Worm (Caenorhabditis elegans) whole organism, L2 larva: ENCODE measurements around the gene hcp-3.

Experiments used
- C34F6.9 ChIP-seq: fragments of 150-350 bp; optimal IDR thresholded peaks from 2 replicates; lab custom pipeline; 2014; ENCODE audit warnings: missing biosample characterization, missing genetic modification characterization
- F13H6.1 ChIP-seq: sonication (generic microtip); optimal IDR thresholded peaks from 2 replicates; lab custom pipeline; 2016; ENCODE audit warnings: missing genetic modification characterization, missing compliant biosample characterization
- R02D3.7 ChIP-seq: fragments of 150-350 bp; optimal IDR thresholded peaks from 2 replicates; lab custom pipeline; 2014; ENCODE audit warnings: missing biosample characterization, missing genetic modification characterization
- Y55F3AM.14 ChIP-seq: fragments of 200-800 bp; sonication (Bioruptor generic); optimal IDR thresholded peaks from 2 replicates; lab custom pipeline; 2018; ENCODE audit warnings: mild to moderate bottlenecking, missing genetic modification characterization, missing compliant biosample characterization
- ZK546.5 ChIP-seq: sonication (generic microtip); optimal IDR thresholded peaks from 2 replicates; lab custom pipeline; 2017; ENCODE audit warnings: missing biosample characterization, missing genetic modification characterization
- aly-2 ChIP-seq: fragments of 150-350 bp; optimal IDR thresholded peaks from 2 replicates; lab custom pipeline; 2014; ENCODE audit warnings: missing biosample characterization, missing genetic modification characterization
- blmp-1 ChIP-seq: sonication (generic microtip); optimal IDR thresholded peaks from 2 replicates; lab custom pipeline; 2017; ENCODE audit warnings: missing genetic modification characterization, mild to moderate bottlenecking, missing compliant biosample characterization, antibody characterized with exemption, moderate library complexity; ENCODE audit not compliant: insufficient read depth
- ceh-16 ChIP-seq: fragments of 150-350 bp; optimal IDR thresholded peaks from 2 replicates; lab custom pipeline; 2014; ENCODE audit warnings: missing biosample characterization, missing genetic modification characterization
- crh-2 ChIP-seq: sonication (generic microtip); optimal IDR thresholded peaks from 2 replicates; lab custom pipeline; 2017; ENCODE audit warnings: missing biosample characterization, missing genetic modification characterization
- egl-27 ChIP-seq: sonication (generic microtip); optimal IDR thresholded peaks from 3 replicates; lab custom pipeline; 2017; ENCODE audit warnings: missing biosample characterization, missing genetic modification reagents, missing genetic modification characterization
- elt-1 ChIP-seq: fragments of 150-350 bp; optimal IDR thresholded peaks from 2 replicates; lab custom pipeline; 2014; ENCODE audit warnings: missing biosample characterization, missing genetic modification characterization
- fos-1 ChIP-seq: fragments of 150-350 bp; optimal IDR thresholded peaks from 2 replicates; lab custom pipeline; 2014; ENCODE audit warnings: missing biosample characterization, missing genetic modification characterization
- gmeb-1 ChIP-seq: fragments of 150-350 bp; optimal IDR thresholded peaks from 2 replicates; lab custom pipeline; 2014; ENCODE audit warnings: missing biosample characterization, missing genetic modification characterization
- lin-39 ChIP-seq: fragments of 150-350 bp; optimal IDR thresholded peaks from 2 replicates; lab custom pipeline; 2014; ENCODE audit warnings: missing biosample characterization, missing genetic modification reagents, missing genetic modification characterization
- lsy-2 ChIP-seq, 2 experiments: fragments of 150-350 bp in 1 of 2; sonication (generic microtip) in 1 of 2; optimal IDR thresholded peaks; 2 replicates each; lab custom pipeline; 2014 to 2017; ENCODE audit warnings: missing biosample characterization in 2 of 2, missing genetic modification characterization in 2 of 2
- mab-5 ChIP-seq: fragments of 150-350 bp; optimal IDR thresholded peaks from 2 replicates; lab custom pipeline; 2014; ENCODE audit warnings: missing biosample characterization, missing genetic modification characterization
- mbf-1 ChIP-seq: sonication (generic microtip); optimal IDR thresholded peaks from 2 replicates; lab custom pipeline; 2017; ENCODE audit warnings: missing biosample characterization, missing genetic modification characterization
- nhr-10 ChIP-seq: sonication (generic microtip); optimal IDR thresholded peaks from 2 replicates; lab custom pipeline; 2017; ENCODE audit warnings: missing biosample characterization, missing genetic modification characterization
- nhr-11 ChIP-seq: fragments of 150-350 bp; optimal IDR thresholded peaks from 2 replicates; lab custom pipeline; 2014; ENCODE audit warnings: missing biosample characterization, missing genetic modification characterization
- nhr-12 ChIP-seq: fragments of 150-350 bp; optimal IDR thresholded peaks from 2 replicates; lab custom pipeline; 2014; ENCODE audit warnings: missing biosample characterization, missing genetic modification characterization
- nhr-129 ChIP-seq: fragments of 150-350 bp; optimal IDR thresholded peaks from 2 replicates; lab custom pipeline; 2014; ENCODE audit warnings: missing biosample characterization, missing genetic modification characterization
- nhr-21 ChIP-seq: fragments of 150-350 bp; optimal IDR thresholded peaks from 2 replicates; lab custom pipeline; 2014; ENCODE audit warnings: missing biosample characterization, missing genetic modification characterization
- nhr-23 ChIP-seq: fragments of 150-350 bp; optimal IDR thresholded peaks from 2 replicates; lab custom pipeline; 2014; ENCODE audit warnings: missing biosample characterization, missing genetic modification reagents, missing genetic modification characterization
- nhr-25 ChIP-seq: fragments of 150-350 bp; sonication (generic microtip); optimal IDR thresholded peaks from 3 replicates; lab custom pipeline; 2014; ENCODE audit warnings: missing biosample characterization, missing genetic modification characterization
- peb-1 ChIP-seq: fragments of 150-350 bp; optimal IDR thresholded peaks from 2 replicates; lab custom pipeline; 2014; ENCODE audit warnings: missing biosample characterization, missing genetic modification characterization
- skn-1 ChIP-seq: sonication (generic microtip); optimal IDR thresholded peaks from 2 replicates; lab custom pipeline; 2017; ENCODE audit warnings: missing biosample characterization, missing genetic modification characterization
- sma-3 ChIP-seq: sonication (generic microtip); optimal IDR thresholded peaks from 2 replicates; lab custom pipeline; 2016; ENCODE audit warnings: missing genetic modification reagents, missing genetic modification characterization, missing compliant biosample characterization
- sma-9 ChIP-seq, 2 experiments: fragments of 150-350 bp in 1 of 2; sonication (generic microtip) in 1 of 2; optimal IDR thresholded peaks; 2 replicates each; lab custom pipeline; 2014 to 2016; ENCODE audit warnings: missing genetic modification characterization in 2 of 2, mild to moderate bottlenecking in 1 of 2, missing biosample characterization in 1 of 2, missing compliant biosample characterization in 1 of 2, missing genetic modification reagents in 1 of 2, moderate library complexity in 1 of 2
- snpc-4 ChIP-seq: fragments of 150-350 bp; optimal IDR thresholded peaks from 2 replicates; lab custom pipeline; 2014; ENCODE audit warnings: missing biosample characterization, missing genetic modification characterization
- unc-55 ChIP-seq: fragments of 150-350 bp; sonication (generic microtip); optimal IDR thresholded peaks from 3 replicates; lab custom pipeline; 2014; ENCODE audit warnings: missing biosample characterization, missing genetic modification reagents, missing genetic modification characterization
- ztf-1 ChIP-seq: fragments of 200-800 bp; sonication (Bioruptor generic); conservative IDR thresholded peaks from 2 replicates; pipeline ENCODE4 v1.3.6; 2022; ENCODE audit warnings: missing genetic modification characterization, missing compliant biosample characterization
- ztf-11 ChIP-seq: sonication (generic microtip); optimal IDR thresholded peaks from 2 replicates; lab custom pipeline; 2017; ENCODE audit warnings: missing biosample characterization, missing genetic modification characterization
- ztf-4 ChIP-seq: fragments of 150-350 bp; optimal IDR thresholded peaks from 2 replicates; lab custom pipeline; 2014; ENCODE audit warnings: missing biosample characterization, missing genetic modification characterization

hcp-3 gene

ce11 chrIII:9645099-9645498, 28.8 kb upstream of the hcp-3 start:
- TF ChIP-seq nhr-25 (no peak), gmeb-1 (no peak), skn-1 (tag; lab: Kevin White, UChicago) (no peak), snpc-4 (tag; lab: Kevin White, UChicago) (no peak), egl-27 (peak; percentile 43), R02D3.7 (tag; lab: Kevin White, UChicago) (no peak), sma-9 (GFP tag; optimal IDR thresholded peaks at IDR 0.05; lab: Kevin White, UChicago) (no peak), sma-9 (tag; optimal IDR thresholded peaks at IDR 0.05; lab: Kevin White, UChicago) (no peak), blmp-1 (tag; lab: Kevin White, UChicago) (peak; percentile 22), fos-1 (tag; lab: Kevin White, UChicago) (peak; percentile 5)

ce11 chrIII:9642110-9642509, 25.8 kb upstream of the hcp-3 start:
- TF ChIP-seq elt-1 (tag; lab: Kevin White, UChicago), result no peak
- TF ChIP-seq F13H6.1 (tag; lab: Kevin White, UChicago), result no peak
- TF ChIP-seq peb-1 (tag; lab: Kevin White, UChicago), result no peak
- TF ChIP-seq lsy-2 (tag; optimal IDR thresholded peaks at IDR 0.05; lab: Kevin White, UChicago), result no peak
- TF ChIP-seq nhr-129, result no peak
- no peak for TF ChIP-seq ztf-11 (tag; lab: Kevin White, UChicago)
- TF ChIP-seq sma-3 (GFP tag; lab: Kevin White, UChicago), result no peak

DNA sequence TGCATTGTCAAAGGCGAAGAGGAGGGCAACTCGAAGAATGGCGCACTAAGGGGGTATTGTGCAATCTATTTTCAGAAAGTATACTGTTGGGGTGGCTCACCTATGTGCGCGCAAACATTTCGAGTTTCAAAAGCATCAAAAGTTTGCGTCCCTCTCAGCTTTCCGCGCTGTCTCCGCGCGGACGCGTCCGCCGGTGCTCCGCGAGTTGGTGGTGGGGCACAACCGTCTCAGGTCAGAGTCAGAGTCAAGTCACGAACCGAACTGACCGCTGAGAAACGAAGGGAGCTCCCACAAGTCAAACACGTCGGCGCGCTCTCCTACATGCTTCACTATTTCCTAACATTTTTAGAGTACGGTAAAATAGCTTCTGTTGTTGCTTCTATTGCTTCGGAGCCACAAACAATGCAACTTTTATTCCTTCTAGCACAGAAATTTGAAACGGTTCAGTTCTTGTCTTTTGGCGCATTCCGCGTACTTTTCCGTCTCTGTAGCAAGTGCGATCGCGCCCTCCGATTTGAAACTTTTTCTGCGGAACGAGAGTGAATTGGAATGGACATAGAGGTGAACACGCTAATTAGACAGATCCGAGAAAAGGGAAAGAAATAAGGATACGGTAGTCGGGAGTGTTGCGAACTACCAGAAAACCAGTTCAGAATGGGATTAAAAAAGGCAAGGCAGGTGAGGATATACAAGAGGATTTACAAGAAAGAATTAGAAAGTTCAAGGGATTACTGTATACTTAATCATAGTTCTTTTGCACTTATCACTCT, 23.2 kb upstream of the hcp-3 start:
- TF ChIP-seq nhr-23 (tag; lab: Kevin White, UChicago) (no peak), aly-2 (tag; lab: Kevin White, UChicago) (no peak), nhr-11 (tag; lab: Kevin White, UChicago) (no peak), mab-5 (tag; lab: Kevin White, UChicago) (no peak), ZK546.5 (no peak), nhr-25 (no peak), lin-39 (tag; lab: Kevin White, UChicago) (no peak), C34F6.9 (no peak), nhr-10 (tag; lab: Kevin White, UChicago) (no peak), sma-9 (GFP tag; optimal IDR thresholded peaks at IDR 0.05; lab: Kevin White, UChicago) (no peak), sma-9 (tag; optimal IDR thresholded peaks at IDR 0.05; lab: Kevin White, UChicago) (no peak), ztf-1 (no peak), sma-3 (GFP tag; lab: Kevin White, UChicago) (no peak), Y55F3AM.14 (GFP tag; lab: Kevin White, UChicago) (no peak), ztf-11 (tag; lab: Kevin White, UChicago) (no peak), gmeb-1 (no peak), ceh-16 (tag; lab: Kevin White, UChicago) (no peak), peb-1 (tag; lab: Kevin White, UChicago) (no peak), unc-55 (GFP tag; lab: Kevin White, UChicago) (no peak), fos-1 (tag; lab: Kevin White, UChicago) (no peak), nhr-129 (no peak)

DNA sequence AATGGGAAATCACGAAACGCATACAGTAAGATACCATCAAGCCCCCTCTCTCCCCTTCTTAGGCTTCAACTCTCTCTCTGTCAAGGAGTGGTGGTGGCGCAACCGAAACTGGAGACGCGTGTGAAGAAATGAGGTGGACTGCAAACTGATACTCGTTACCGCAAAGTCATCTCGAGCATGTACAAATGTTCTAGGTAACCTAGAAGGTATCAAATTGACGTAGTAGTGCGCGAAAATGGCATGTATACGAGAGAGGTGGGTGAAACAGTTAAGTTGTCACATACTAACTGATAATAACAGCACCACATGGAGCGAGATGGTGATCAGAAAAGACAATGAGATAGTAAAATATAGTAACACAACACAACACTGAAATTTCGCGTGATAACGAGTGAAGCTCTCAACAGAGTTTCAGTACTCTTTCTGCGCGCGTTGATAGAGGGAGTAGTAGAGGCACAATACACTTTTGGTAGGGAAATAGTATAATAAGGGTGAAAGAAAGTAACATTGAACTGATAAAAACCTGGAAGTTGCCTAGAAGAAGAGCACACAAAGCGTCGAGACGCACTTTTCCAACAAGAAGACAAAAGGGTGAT, 22.0 kb upstream of the hcp-3 start:
- TF ChIP-seq ztf-1, result no peak
- peak; percentile 21 for TF ChIP-seq Y55F3AM.14 (GFP tag; lab: Kevin White, UChicago)
- TF ChIP-seq fos-1 (tag; lab: Kevin White, UChicago), result peak; percentile 62
- no peak for TF ChIP-seq nhr-12 (tag; lab: Kevin White, UChicago)
- TF ChIP-seq sma-9 (GFP tag; optimal IDR thresholded peaks at IDR 0.05; lab: Kevin White, UChicago), result peak; percentile 17
- TF ChIP-seq sma-9 (tag; optimal IDR thresholded peaks at IDR 0.05; lab: Kevin White, UChicago), result no peak
- no peak for TF ChIP-seq peb-1 (tag; lab: Kevin White, UChicago)
- TF ChIP-seq ztf-4 (tag; lab: Kevin White, UChicago), result no peak
- TF ChIP-seq mbf-1 (tag; lab: Kevin White, UChicago), result no peak
- no peak for TF ChIP-seq R02D3.7 (tag; lab: Kevin White, UChicago)
- no peak for TF ChIP-seq blmp-1 (tag; lab: Kevin White, UChicago)
- no peak for TF ChIP-seq egl-27
- TF ChIP-seq ceh-16 (tag; lab: Kevin White, UChicago), result no peak
- TF ChIP-seq nhr-21 (tag; lab: Kevin White, UChicago), result no peak
- TF ChIP-seq lin-39 (tag; lab: Kevin White, UChicago), result no peak
- TF ChIP-seq sma-3 (GFP tag; lab: Kevin White, UChicago), result peak; percentile 14
- peak; percentile 35 for TF ChIP-seq crh-2 (tag; lab: Kevin White, UChicago)
- TF ChIP-seq, all 48 proteins: peak for 5
